Worm (Caenorhabditis elegans): ENCODE results near the gene K07E12.2.

Gene K07E12.2

DNA sequence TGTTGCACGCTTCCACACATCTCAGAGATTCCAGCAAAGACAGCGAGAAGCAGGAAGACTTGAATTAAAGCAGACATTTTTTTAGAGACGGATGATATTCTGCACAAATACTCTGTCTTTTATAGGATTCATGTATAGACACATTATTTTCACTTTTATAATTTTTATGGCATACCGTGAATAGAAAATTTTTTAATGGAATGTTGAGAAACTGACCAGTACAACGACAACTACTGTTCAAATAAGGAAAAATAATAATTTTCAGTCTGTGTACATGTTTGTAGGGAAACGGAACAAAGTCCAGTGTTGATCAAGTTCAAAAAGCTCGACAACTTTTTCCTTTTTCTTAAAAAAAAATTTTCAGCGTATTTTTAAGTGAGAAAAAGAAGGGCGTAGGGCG is 505 bp upstream of the K07E12.2 start, which contains the start of gene Y102E9.6:
Gene Y102E9.6, minus strand, starts transcription at position 101 of the 400 bp plus-strand sequence.
- TF ChIP-seq sma-9 (GFP tag; optimal IDR thresholded peaks at IDR 0.05) = no peak
- TF ChIP-seq sma-9 (tag; optimal IDR thresholded peaks at IDR 0.05) = no peak
- no peak for TF ChIP-seq ceh-16 (tag; optimal IDR thresholded peaks at IDR 0.05)
- no peak for TF ChIP-seq nhr-77 (tag; optimal IDR thresholded peaks at IDR 0.05)
- no peak for TF ChIP-seq Y55F3AM.14 (GFP tag; optimal IDR thresholded peaks at IDR 0.05)
- no peak for TF ChIP-seq lin-11 (tag; optimal IDR thresholded peaks at IDR 0.05)
- no peak for TF ChIP-seq lsy-2 (tag; optimal IDR thresholded peaks at IDR 0.05)
- TF ChIP-seq snpc-4 (tag; optimal IDR thresholded peaks at IDR 0.05) = no peak
- no peak for TF ChIP-seq nhr-129 (tag; optimal IDR thresholded peaks at IDR 0.05)
- no peak for TF ChIP-seq fos-1 (tag; optimal IDR thresholded peaks at IDR 0.05)
- TF ChIP-seq alr-1 (tag; optimal IDR thresholded peaks at IDR 0.05) = no peak

DNA sequence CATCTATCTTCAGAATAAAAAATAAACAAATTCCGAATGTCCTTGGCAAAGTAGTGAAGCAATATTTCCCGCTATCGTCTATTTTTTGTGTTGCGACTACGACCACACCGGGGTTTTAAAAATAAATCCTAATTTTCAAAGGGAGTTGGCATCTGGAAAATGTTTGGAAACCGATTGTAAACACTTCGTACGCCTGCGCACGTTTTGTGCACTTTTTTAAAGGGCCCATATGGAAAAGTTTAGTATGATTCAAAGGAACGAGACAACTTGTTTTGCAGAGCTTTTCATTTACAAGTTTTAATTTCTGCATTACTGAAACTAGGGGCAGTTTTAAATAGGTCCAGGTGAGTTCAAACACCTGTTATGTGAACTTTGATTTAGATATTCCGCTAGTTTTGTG is 3.0 kb downstream of the K07E12.2 start:
- TF ChIP-seq nhr-6 (tag; optimal IDR thresholded peaks at IDR 0.05) = no peak
- TF ChIP-seq nhr-23 (tag; optimal IDR thresholded peaks at IDR 0.05) = no peak
- no peak for TF ChIP-seq egl-27 (tag; optimal IDR thresholded peaks at IDR 0.05)
- TF ChIP-seq ztf-1 (GFP tag; conservative IDR thresholded peaks at IDR 0.05) = no peak
- TF ChIP-seq sma-3 (GFP tag; optimal IDR thresholded peaks at IDR 0.05) = no peak
- no peak for TF ChIP-seq aly-2 (tag; optimal IDR thresholded peaks at IDR 0.05)
- no peak for TF ChIP-seq sem-4 (tag; optimal IDR thresholded peaks at IDR 0.05)
- no peak for TF ChIP-seq mab-5 (tag; optimal IDR thresholded peaks at IDR 0.05)
- TF ChIP-seq skn-1 (tag; optimal IDR thresholded peaks at IDR 0.05) = no peak
- TF ChIP-seq lsy-2 (tag; optimal IDR thresholded peaks at IDR 0.05) = no peak

- TF ChIP-seq F13H6.1 (tag; optimal IDR thresholded peaks at IDR 0.05) (peak; percentile 44), nhr-129 (tag; optimal IDR thresholded peaks at IDR 0.05) (peak; percentile 40), egl-27 (tag; optimal IDR thresholded peaks at IDR 0.05) (no peak)
Measured at ce11 chrIII:6742597-6742996, 5.5 kb downstream of the K07E12.2 start.

DNA sequence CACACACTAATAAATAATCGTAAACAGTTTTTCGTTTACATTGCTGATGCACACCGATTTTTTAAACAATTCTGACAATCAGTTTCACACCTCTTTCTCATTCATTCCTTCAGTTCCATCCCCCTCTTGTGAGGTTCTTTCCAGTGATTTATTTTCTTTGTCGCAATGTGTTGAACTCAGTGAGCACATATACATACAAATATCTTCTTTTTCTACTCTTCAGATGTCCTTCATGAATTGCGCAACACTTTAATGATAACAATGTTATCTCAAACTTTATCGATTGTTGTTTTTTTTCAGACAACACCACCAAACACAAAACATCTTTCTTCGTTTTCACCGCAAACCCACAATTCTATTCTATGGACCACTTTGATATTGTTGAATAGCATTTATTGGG is 8.9 kb downstream of the K07E12.2 start, which contains the start of gene dig-1:
Gene dig-1, plus strand, starts transcription at position 301 of the 400 bp plus-strand sequence.
- TF ChIP-seq mdl-1 (tag; optimal IDR thresholded peaks at IDR 0.05) = no peak

- TF ChIP-seq R02D3.7 (tag; optimal IDR thresholded peaks at IDR 0.05) (no peak), ZK546.5 (tag; optimal IDR thresholded peaks at IDR 0.05) (no peak), skn-1 (tag; optimal IDR thresholded peaks at IDR 0.05) (no peak), ama-1 (optimal IDR thresholded peaks at IDR 0.05) (no peak), nhr-6 (tag; optimal IDR thresholded peaks at IDR 0.05) (no peak), mdl-1 (tag; optimal IDR thresholded peaks at IDR 0.05) (no peak), C34F6.9 (tag; optimal IDR thresholded peaks at IDR 0.05) (no peak), unc-39 (tag; optimal IDR thresholded peaks at IDR 0.05) (no peak), aly-2 (tag; optimal IDR thresholded peaks at IDR 0.05) (no peak), egl-27 (tag; optimal IDR thresholded peaks at IDR 0.05) (no peak), sma-3 (GFP tag; optimal IDR thresholded peaks at IDR 0.05) (no peak), nhr-11 (tag; optimal IDR thresholded peaks at IDR 0.05) (no peak), ztf-1 (GFP tag; conservative IDR thresholded peaks at IDR 0.05) (no peak), ceh-16 (tag; optimal IDR thresholded peaks at IDR 0.05) (no peak), nhr-12 (tag; optimal IDR thresholded peaks at IDR 0.05) (no peak), nhr-77 (tag; optimal IDR thresholded peaks at IDR 0.05) (no peak), elt-3 (tag; optimal IDR thresholded peaks at IDR 0.05) (no peak), unc-55 (GFP tag; optimal IDR thresholded peaks at IDR 0.05) (no peak)
Measured at ce11 chrIII:6746668-6747067, 9.6 kb downstream of the K07E12.2 start.

ce11 chrIII:6752612-6753011 is 15.5 kb downstream of the K07E12.2 start:
- TF ChIP-seq unc-55 (GFP tag; optimal IDR thresholded peaks at IDR 0.05) (no peak), sem-4 (tag; optimal IDR thresholded peaks at IDR 0.05) (no peak), F13H6.1 (tag; optimal IDR thresholded peaks at IDR 0.05) (no peak), unc-62 (GFP tag; optimal IDR thresholded peaks at IDR 0.05) (no peak), aly-2 (tag; optimal IDR thresholded peaks at IDR 0.05) (no peak), ZK546.5 (tag; optimal IDR thresholded peaks at IDR 0.05) (no peak), lin-39 (tag; optimal IDR thresholded peaks at IDR 0.05) (no peak), dmd-4 (tag; optimal IDR thresholded peaks at IDR 0.05) (no peak), nhr-12 (tag; optimal IDR thresholded peaks at IDR 0.05) (no peak), lsy-2 (tag; optimal IDR thresholded peaks at IDR 0.05) (no peak), blmp-1 (tag; optimal IDR thresholded peaks at IDR 0.05; ENCODE audit: insufficient read depth) (no peak), C34F6.9 (tag; optimal IDR thresholded peaks at IDR 0.05) (no peak), ztf-4 (tag; optimal IDR thresholded peaks at IDR 0.05) (no peak), lin-13 (GFP tag; optimal IDR thresholded peaks at IDR 0.05) (no peak), mbf-1 (tag; optimal IDR thresholded peaks at IDR 0.05) (no peak)
